Worm (Caenorhabditis elegans) whole organism, late embryonic: Measurements from ENCODE around the gene Y53F4B.39.

Experiments
- F13H6.1 ChIP-seq: sonication (generic microtip); optimal IDR thresholded peaks from 2 replicates; lab custom pipeline; 2016; ENCODE audit warnings: missing genetic modification characterization, missing compliant biosample characterization
- Y22D7AL.16 ChIP-seq: sonication (generic microtip); optimal IDR thresholded peaks from 2 replicates; lab custom pipeline; 2016; ENCODE audit warnings: missing genetic modification characterization, missing compliant biosample characterization
- ama-1 ChIP-seq: fragments of 150-350 bp; optimal IDR thresholded peaks from 2 replicates; lab custom pipeline; 2014
- eyg-1 ChIP-seq: sonication (generic microtip); optimal IDR thresholded peaks from 2 replicates; lab custom pipeline; 2016; ENCODE audit warnings: missing genotype, missing genetic modification characterization, missing compliant biosample characterization
- gmeb-2 ChIP-seq: sonication (generic microtip); optimal IDR thresholded peaks from 2 replicates; lab custom pipeline; 2016; ENCODE audit warnings: missing genetic modification characterization, inconsistent platforms, missing compliant biosample characterization
- hlh-30 ChIP-seq: sonication (generic microtip); optimal IDR thresholded peaks from 2 replicates; lab custom pipeline; 2017; ENCODE audit warnings: antibody characterized with exemption, missing genetic modification characterization, missing compliant biosample characterization; ENCODE audit not compliant: insufficient read depth
- hlh-8 ChIP-seq: sonication (generic microtip); optimal IDR thresholded peaks from 2 replicates; lab custom pipeline; 2016; ENCODE audit warnings: missing genotype, missing genetic modification characterization, missing compliant biosample characterization
- nhr-11 ChIP-seq: fragments of 150-350 bp; optimal IDR thresholded peaks from 2 replicates; lab custom pipeline; 2014; ENCODE audit warnings: missing biosample characterization, missing genetic modification characterization
- pag-3 ChIP-seq: sonication (generic microtip); optimal IDR thresholded peaks from 2 replicates; lab custom pipeline; 2016; ENCODE audit warnings: missing compliant biosample characterization, missing genetic modification characterization, borderline replicate concordance
- pha-4 ChIP-seq: fragments of 150-350 bp; optimal IDR thresholded peaks from 2 replicates; lab custom pipeline; 2018; ENCODE audit warnings: missing biosample characterization, missing genetic modification reagents, missing genetic modification characterization
- pqm-1 ChIP-seq: sonication (generic microtip); optimal IDR thresholded peaks from 2 replicates; lab custom pipeline; 2016; ENCODE audit warnings: missing genetic modification characterization, missing compliant biosample characterization
- rnt-1 ChIP-seq: sonication (generic microtip); optimal IDR thresholded peaks from 2 replicates; lab custom pipeline; 2016; ENCODE audit warnings: missing genetic modification characterization, missing compliant biosample characterization

DNA sequence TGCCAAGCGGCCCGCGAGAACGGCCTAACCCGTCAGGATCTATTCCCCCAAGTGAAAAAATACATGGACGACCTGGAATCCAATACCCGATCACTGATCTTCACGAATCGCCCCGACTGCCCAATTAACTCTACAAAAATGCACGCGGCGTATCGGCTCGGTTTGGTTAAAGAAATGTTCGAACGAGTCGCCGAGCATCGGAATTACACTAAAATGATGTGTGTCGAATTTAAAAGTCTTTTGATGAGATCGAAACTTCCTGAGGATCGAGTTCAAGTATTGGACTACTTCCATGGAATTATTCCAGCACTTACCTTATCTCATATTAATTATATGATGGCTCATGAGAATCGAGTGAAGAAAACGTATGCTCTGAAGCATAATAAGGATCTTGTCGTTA is 2.8 kb upstream of the Y53F4B.39 start:
- no peak for TF ChIP-seq nhr-11 (tag; lab: Kevin White, UChicago)
- TF ChIP-seq pag-3 (tag; lab: Kevin White, UChicago) = no peak
- TF ChIP-seq Y22D7AL.16 (tag; lab: Kevin White, UChicago) = no peak
- no peak for TF ChIP-seq pha-4
- no peak for TF ChIP-seq ama-1 (lab: Kevin White, UChicago)
- TF ChIP-seq eyg-1 (tag; lab: Kevin White, UChicago) = no peak
- no peak for TF ChIP-seq gmeb-2 (tag; lab: Kevin White, UChicago)
- no peak for TF ChIP-seq hlh-30 (tag; lab: Kevin White, UChicago)
- TF ChIP-seq pqm-1 (tag; lab: Kevin White, UChicago) = no peak
- no peak for TF ChIP-seq rnt-1 (tag; lab: Kevin White, UChicago)
- no peak for TF ChIP-seq hlh-8 (tag; lab: Kevin White, UChicago)
- TF ChIP-seq F13H6.1 (tag; lab: Kevin White, UChicago) = no peak
